Worm (Caenorhabditis elegans): ENCODE results near the gene dnj-23.

DNA sequence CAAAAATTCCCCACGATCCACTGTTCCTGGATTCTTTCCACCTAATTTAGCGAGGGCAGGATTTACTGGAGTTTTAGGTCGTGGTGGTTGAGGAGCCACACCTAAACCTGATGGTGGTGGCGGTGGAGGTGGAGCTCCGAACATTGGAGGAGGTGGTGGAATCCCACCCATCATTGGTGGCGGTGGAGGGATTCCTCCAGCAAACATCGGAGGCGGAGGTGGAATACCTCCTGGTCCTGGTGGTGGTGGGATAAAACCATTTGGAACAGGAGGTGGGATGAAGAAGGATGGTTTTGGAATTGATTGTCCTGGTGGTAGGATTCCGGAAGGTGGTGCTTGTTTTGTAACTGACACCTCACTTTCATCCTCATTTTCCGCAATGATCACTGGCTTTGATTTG lies 38.6 kb downstream of the dnj-23 start:
- TF ChIP-seq ama-1 (optimal IDR thresholded peaks at IDR 0.05) (no peak), sea-1 (GFP tag; conservative IDR thresholded peaks at IDR 0.05) (no peak)
